4 worm cellular contexts compared by ENCODE assay signal in the genomic region with DNA sequence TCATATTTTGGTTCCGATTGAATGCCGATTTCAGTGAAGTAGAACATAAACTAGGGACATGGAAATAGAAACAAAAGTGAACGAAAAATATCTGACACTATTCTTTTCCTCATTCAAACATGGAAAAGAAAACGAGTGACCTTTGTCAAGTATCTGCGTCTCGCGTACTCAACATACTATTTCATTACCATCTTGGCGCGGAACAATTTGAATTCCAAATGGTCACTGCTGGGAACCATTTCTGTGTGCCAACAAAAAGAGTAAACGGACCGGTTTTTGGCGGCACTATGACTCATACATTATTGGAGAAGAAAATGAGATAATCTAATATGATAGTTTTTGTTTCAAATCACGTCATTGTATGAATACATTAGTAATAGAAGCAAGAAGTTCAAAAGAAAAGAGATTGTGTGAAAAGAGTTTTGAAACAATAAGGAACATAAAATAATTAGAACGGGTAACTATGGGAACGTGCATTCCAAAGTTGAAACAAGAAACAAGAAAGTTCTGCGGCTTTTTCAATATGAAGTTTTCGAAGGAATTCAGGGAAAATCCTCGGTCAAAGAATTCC.
TF ChIP-seq lines count a peak whose summit lies in the region.

No protein-coding gene starts in this region.

TF ChIP-seq in whole organism, L1 larva, 84 proteins besides CTCF, POLR2A, EP300 and RAD21:
- TF ChIP-seq dpl-1 (GFP tag; optimal IDR thresholded peaks at IDR 0.05; lab: Kevin White, UChicago): peak in 1 of 3 experiments; percentile 3
- TF ChIP-seq unc-86 (tag; optimal IDR thresholded peaks at IDR 0.05; lab: Kevin White, UChicago): no peak
- TF ChIP-seq snu-23 (GFP tag; optimal IDR thresholded peaks at IDR 0.05; lab: Kevin White, UChicago): peak; percentile 7
- TF ChIP-seq unc-62 (GFP tag; optimal IDR thresholded peaks at IDR 0.05; lab: Kevin White, UChicago): no peak
- peak in 1 of 2 experiments; percentile 6 for TF ChIP-seq lsy-2 (tag; optimal IDR thresholded peaks at IDR 0.05; lab: Kevin White, UChicago)
- TF ChIP-seq lin-14 (GFP tag; optimal IDR thresholded peaks at IDR 0.05; lab: Kevin White, UChicago): peak; percentile 67
- TF ChIP-seq nhr-85 (tag; lab: Kevin White, UChicago): peak; percentile 51
- no peak for TF ChIP-seq efl-1 (optimal IDR thresholded peaks at IDR 0.05; lab: Kevin White, UChicago)
- TF ChIP-seq efl-1 (GFP tag; optimal IDR thresholded peaks at IDR 0.05 in 1 of 2; lab: Kevin White, UChicago): peak in 1 of 2 experiments; percentile 84
- peak; percentile 37 for TF ChIP-seq mep-1 (tag; optimal IDR thresholded peaks at IDR 0.05; lab: Kevin White, UChicago)
- peak; percentile 39 for TF ChIP-seq blmp-1 (tag; optimal IDR thresholded peaks at IDR 0.05; lab: Kevin White, UChicago)
- TF ChIP-seq lin-13 (GFP tag; optimal IDR thresholded peaks at IDR 0.05; lab: Kevin White, UChicago): peak; percentile 4

TF ChIP-seq in whole organism, L2 larva, 48 proteins besides CTCF, POLR2A, EP300 and RAD21:
- TF ChIP-seq aly-2 (tag; optimal IDR thresholded peaks at IDR 0.05; lab: Kevin White, UChicago) (no peak), nhr-129 (tag; optimal IDR thresholded peaks at IDR 0.05; lab: Kevin White, UChicago) (peak; percentile 29), C34F6.9 (tag; optimal IDR thresholded peaks at IDR 0.05; lab: Kevin White, UChicago) (peak; percentile 13), F13H6.1 (tag; optimal IDR thresholded peaks at IDR 0.05; lab: Kevin White, UChicago) (no peak), ceh-16 (tag; optimal IDR thresholded peaks at IDR 0.05; lab: Kevin White, UChicago) (no peak), ZK546.5 (tag; optimal IDR thresholded peaks at IDR 0.05; lab: Kevin White, UChicago) (no peak), fos-1 (tag; optimal IDR thresholded peaks at IDR 0.05; lab: Kevin White, UChicago) (peak; percentile 48), Y55F3AM.14 (GFP tag; optimal IDR thresholded peaks at IDR 0.05; lab: Kevin White, UChicago) (no peak), elt-3 (tag; optimal IDR thresholded peaks at IDR 0.05; lab: Kevin White, UChicago) (no peak), lin-13 (GFP tag; optimal IDR thresholded peaks at IDR 0.05; lab: Kevin White, UChicago) (no peak), peb-1 (tag; optimal IDR thresholded peaks at IDR 0.05; lab: Kevin White, UChicago) (no peak), unc-39 (tag; optimal IDR thresholded peaks at IDR 0.05; lab: Kevin White, UChicago) (no peak)

TF ChIP-seq in whole organism, L3 larva, 47 proteins besides CTCF, POLR2A, EP300 and RAD21:
- TF ChIP-seq pha-4 (tag; optimal IDR thresholded peaks at IDR 0.05; lab: Kevin White, UChicago) (peak; percentile 18), ZK546.5 (tag; optimal IDR thresholded peaks at IDR 0.05; lab: Kevin White, UChicago) (no peak), nhr-25 (tag; optimal IDR thresholded peaks at IDR 0.05; lab: Kevin White, UChicago) (peak; percentile 53)

TF ChIP-seq in whole organism, L4 larva, 104 proteins besides CTCF, POLR2A, EP300 and RAD21:
- TF ChIP-seq aha-1 (tag; lab: Kevin White, UChicago): peak; percentile 73
- no peak for TF ChIP-seq Y48G9A.11 (GFP tag; IDR thresholded peaks at IDR 0.05; lab: Robert Waterston, UW)
- no peak for TF ChIP-seq snpc-1.2 (GFP tag; IDR thresholded peaks at IDR 0.05; lab: Robert Waterston, UW)
- no peak for TF ChIP-seq mdl-1 (tag; optimal IDR thresholded peaks at IDR 0.05; lab: Kevin White, UChicago)
- TF ChIP-seq lsy-2 (tag; optimal IDR thresholded peaks at IDR 0.05; lab: Kevin White, UChicago): peak in 1 of 2 experiments; percentile 17
- no peak for TF ChIP-seq ama-1 (optimal IDR thresholded peaks at IDR 0.05; lab: Kevin White, UChicago)
- no peak for TF ChIP-seq dmd-9 (GFP tag; IDR thresholded peaks at IDR 0.05; lab: Robert Waterston, UW)
- TF ChIP-seq dmd-8 (GFP tag; IDR thresholded peaks at IDR 0.05; lab: Robert Waterston, UW): no peak
- TF ChIP-seq lin-39 (tag; optimal IDR thresholded peaks at IDR 0.05; lab: Kevin White, UChicago): no peak

Comparison
In these comparisons a context has a peak if more than half of its experiments do, and no peak if none do; other contexts are left out.
1. Of the 29 proteins assayed by ChIP-seq in both whole organism, L4 larva and whole organism, L1 larva: peak only in whole organism, L4 larva: aha-1; only in whole organism, L1 larva: lin-13 and mep-1; in both: none; in neither: 24; mixed calls (peak in some experiments, not most) for 2.